Worm (Caenorhabditis elegans) whole organism, young adult: Measurements from ENCODE around the gene sahd-1.
A peak's percentile ranks its signal among the peaks of the same experiment; 100 is the strongest.

Experiments
- B0019.2 ChIP-seq: fragments of 200-800 bp; sonication (Bioruptor generic); conservative IDR thresholded peaks from 2 replicates; pipeline ENCODE4 v1.3.6; 2022; ENCODE audit warnings: missing genetic modification reagents, missing genetic modification characterization, missing compliant biosample characterization
- B0336.3 ChIP-seq: fragments of 200-800 bp; sonication (Bioruptor generic); IDR thresholded peaks from 2 replicates; pipeline ENCODE4 v1.3.6; 2022; ENCODE audit warnings: missing genetic modification characterization, missing compliant biosample characterization
- D2030.7 ChIP-seq: fragments of 200-800 bp; sonication (Bioruptor generic); IDR thresholded peaks from 2 replicates; pipeline ENCODE4 v1.3.6; 2022; ENCODE audit warnings: missing genetic modification reagents, missing genetic modification characterization, missing compliant biosample characterization
- F10E7.11 ChIP-seq: sonication (generic microtip); optimal IDR thresholded peaks from 2 replicates; lab custom pipeline; 2017; ENCODE audit warnings: mild to moderate bottlenecking, missing genetic modification characterization, moderate library complexity, missing compliant biosample characterization
- F23B12.7 ChIP-seq: sonication (generic microtip); optimal IDR thresholded peaks from 2 replicates; lab custom pipeline; 2017; ENCODE audit warnings: missing genetic modification characterization, mild to moderate bottlenecking, missing compliant biosample characterization, antibody characterized with exemption, moderate library complexity; ENCODE audit not compliant: insufficient read depth
- F49E8.2 ChIP-seq: sonication (generic microtip); optimal IDR thresholded peaks from 3 replicates; lab custom pipeline; 2017; ENCODE audit warnings: missing genetic modification characterization, mild to moderate bottlenecking, missing compliant biosample characterization, antibody characterized with exemption, moderate library complexity; ENCODE audit not compliant: insufficient read depth
- K11D2.4 ChIP-seq: fragments of 200-800 bp; sonication (Bioruptor generic); IDR thresholded peaks from 2 replicates; pipeline ENCODE4 v1.3.6; 2022; ENCODE audit warnings: missing genetic modification reagents, missing genetic modification characterization, missing compliant biosample characterization
- K12H6.12 ChIP-seq: fragments of 200-800 bp; sonication (Bioruptor generic); optimal IDR thresholded peaks from 2 replicates; lab custom pipeline; 2018; ENCODE audit warnings: mild to moderate bottlenecking, missing genetic modification characterization, missing compliant biosample characterization
- Y53F4B.3 ChIP-seq: fragments of 200-800 bp; sonication (Bioruptor generic); IDR thresholded peaks from 2 replicates; pipeline ENCODE4 v1.3.6; 2022; ENCODE audit warnings: missing genetic modification reagents, missing genetic modification characterization, missing compliant biosample characterization
- attf-6 ChIP-seq: fragments of 200-800 bp; sonication (Bioruptor generic); IDR thresholded peaks from 2 replicates; pipeline ENCODE4 v1.3.6; 2022; ENCODE audit warnings: missing genetic modification reagents, missing genetic modification characterization, missing compliant biosample characterization
- bed-1 ChIP-seq: fragments of 200-800 bp; sonication (Bioruptor generic); IDR thresholded peaks from 2 replicates; pipeline ENCODE4 v1.3.6; 2022; ENCODE audit warnings: missing genetic modification reagents, missing genetic modification characterization, missing compliant biosample characterization
- bed-2 ChIP-seq: fragments of 200-800 bp; sonication (Bioruptor generic); IDR thresholded peaks from 2 replicates; pipeline ENCODE4 v1.3.6; 2022; ENCODE audit warnings: missing genetic modification reagents, missing genetic modification characterization, missing compliant biosample characterization
- ceh-27 ChIP-seq: fragments of 200-800 bp; sonication (Bioruptor generic); optimal IDR thresholded peaks from 2 replicates; lab custom pipeline; 2018; ENCODE audit warnings: mild to moderate bottlenecking, missing genetic modification characterization, moderate library complexity, missing compliant biosample characterization
- ceh-40 ChIP-seq: fragments of 200-800 bp; sonication (Bioruptor generic); IDR thresholded peaks from 2 replicates; pipeline ENCODE4 v1.3.6; 2022; ENCODE audit warnings: missing genetic modification characterization, missing compliant biosample characterization
- ceh-58 ChIP-seq: fragments of 200-800 bp; sonication (Bioruptor generic); IDR thresholded peaks from 2 replicates; pipeline ENCODE4 v1.3.6; 2022; ENCODE audit warnings: missing genetic modification characterization, missing compliant biosample characterization
- chd-7 ChIP-seq: sonication (generic microtip); optimal IDR thresholded peaks from 2 replicates; lab custom pipeline; 2016; ENCODE audit warnings: mild to moderate bottlenecking, missing genetic modification characterization, moderate library complexity, missing compliant biosample characterization
- dox-1 ChIP-seq: fragments of 200-800 bp; sonication (Bioruptor generic); IDR thresholded peaks from 2 replicates; pipeline ENCODE4 v1.3.6; 2022; ENCODE audit warnings: missing genetic modification reagents, missing genetic modification characterization, missing compliant biosample characterization
- dpff-1 ChIP-seq: sonication (generic microtip); optimal IDR thresholded peaks from 2 replicates; lab custom pipeline; 2017; ENCODE audit warnings: mild to moderate bottlenecking, missing genetic modification characterization, missing compliant biosample characterization
- dpl-1 ChIP-seq: fragments of 150-350 bp; optimal IDR thresholded peaks from 2 replicates; lab custom pipeline; 2014; ENCODE audit warnings: missing biosample characterization, missing genetic modification reagents, missing genetic modification characterization
- efl-1 ChIP-seq: fragments of 150-350 bp; optimal IDR thresholded peaks from 2 replicates; lab custom pipeline; 2014; ENCODE audit warnings: missing biosample characterization, missing genetic modification reagents, missing genetic modification characterization
- egl-18 ChIP-seq: fragments of 200-800 bp; sonication (Bioruptor generic); IDR thresholded peaks from 2 replicates; pipeline ENCODE4 v1.3.6; 2022; ENCODE audit warnings: missing genetic modification reagents, missing genetic modification characterization, missing compliant biosample characterization
- egl-44 ChIP-seq: fragments of 200-800 bp; sonication (Bioruptor generic); IDR thresholded peaks from 2 replicates; pipeline ENCODE4 v1.3.6; 2022; ENCODE audit warnings: missing genetic modification reagents, missing genetic modification characterization, missing compliant biosample characterization
- egrh-3 ChIP-seq: fragments of 200-800 bp; sonication (Bioruptor generic); IDR thresholded peaks from 2 replicates; pipeline ENCODE4 v1.3.6; 2022; ENCODE audit warnings: missing genetic modification reagents, missing genetic modification characterization, missing compliant biosample characterization
- ekl-4 ChIP-seq: fragments of 200-800 bp; sonication (Bioruptor generic); IDR thresholded peaks from 2 replicates; pipeline ENCODE4 v1.3.6; 2022; ENCODE audit warnings: missing genetic modification reagents, missing genetic modification characterization, missing compliant biosample characterization
- let-526 ChIP-seq: fragments of 200-800 bp; sonication (Bioruptor generic); IDR thresholded peaks from 2 replicates; pipeline ENCODE4 v1.3.6; 2022; ENCODE audit warnings: missing genetic modification reagents, missing genetic modification characterization, missing compliant biosample characterization
- let-607 ChIP-seq, 2 experiments: fragments of 200-800 bp in 1 of 2; sonication (Bioruptor generic) in 1 of 2; sonication (generic microtip) in 1 of 2; optimal IDR thresholded peaks; 2 replicates each; lab custom pipeline; 2016 to 2018; ENCODE audit warnings: mild to moderate bottlenecking in 2 of 2, missing compliant biosample characterization in 2 of 2, missing genetic modification characterization in 2 of 2, moderate library complexity in 2 of 2, missing genotype in 1 of 2
- lin-54 ChIP-seq: fragments of 200-800 bp; sonication (Bioruptor generic); optimal IDR thresholded peaks from 2 replicates; lab custom pipeline; 2018; ENCODE audit warnings: mild to moderate bottlenecking, missing genetic modification characterization, missing compliant biosample characterization
- lir-1 ChIP-seq: fragments of 200-800 bp; sonication (Bioruptor generic); conservative IDR thresholded peaks from 2 replicates; pipeline ENCODE4 v1.3.6; 2022; ENCODE audit warnings: missing genetic modification reagents, missing genetic modification characterization, missing compliant biosample characterization
- madf-6 ChIP-seq: fragments of 200-800 bp; sonication (Bioruptor generic); IDR thresholded peaks from 2 replicates; pipeline ENCODE4 v1.3.6; 2022; ENCODE audit warnings: missing genetic modification reagents, missing genetic modification characterization, missing compliant biosample characterization
- mel-28 ChIP-seq: sonication (generic microtip); optimal IDR thresholded peaks from 2 replicates; lab custom pipeline; 2016; ENCODE audit warnings: borderline replicate concordance, mild to moderate bottlenecking, missing genetic modification characterization, missing compliant biosample characterization
- nfya-2 ChIP-seq: fragments of 200-800 bp; sonication (Bioruptor generic); IDR thresholded peaks from 2 replicates; pipeline ENCODE4 v1.3.6; 2022; ENCODE audit warnings: missing genetic modification reagents, missing genetic modification characterization, missing compliant biosample characterization
- nhr-120 ChIP-seq: fragments of 200-800 bp; sonication (Bioruptor generic); IDR thresholded peaks from 2 replicates; pipeline ENCODE4 v1.3.6; 2022; ENCODE audit warnings: missing genetic modification characterization, missing compliant biosample characterization
- pha-4 ChIP-seq: fragments of 150-350 bp; sonication (generic microtip); optimal IDR thresholded peaks from 2 replicates; lab custom pipeline; 2014; ENCODE audit warnings: missing biosample characterization, missing genetic modification reagents, missing genetic modification characterization
- rcor-1 ChIP-seq: fragments of 200-800 bp; sonication (Bioruptor generic); IDR thresholded peaks from 2 replicates; pipeline ENCODE4 v1.3.6; 2022; ENCODE audit warnings: missing genetic modification reagents, missing genetic modification characterization, missing compliant biosample characterization
- rec-8 ChIP-seq, 2 experiments: sonication (generic microtip); optimal IDR thresholded peaks; 2 replicates each; lab custom pipeline; 2016; ENCODE audit warnings: mild to moderate bottlenecking in 2 of 2, missing genetic modification characterization in 2 of 2, missing genetic modification reagents in 2 of 2, missing genotype in 2 of 2, missing biosample characterization in 1 of 2, missing compliant biosample characterization in 1 of 2, moderate library complexity in 1 of 2
- repo-1 ChIP-seq: sonication (generic microtip); optimal IDR thresholded peaks from 2 replicates; lab custom pipeline; 2017; ENCODE audit warnings: mild to moderate bottlenecking, missing genetic modification characterization, missing compliant biosample characterization
- sea-2 ChIP-seq: fragments of 200-800 bp; sonication (Bioruptor generic); IDR thresholded peaks from 2 replicates; pipeline ENCODE4 v1.3.6; 2022; ENCODE audit warnings: missing genetic modification characterization, missing compliant biosample characterization
- snpc-1.1 ChIP-seq: sonication (generic microtip); optimal IDR thresholded peaks from 2 replicates; lab custom pipeline; 2017; ENCODE audit warnings: missing genetic modification characterization, mild to moderate bottlenecking, missing compliant biosample characterization, antibody characterized with exemption, moderate library complexity, missing genotype, missing genetic modification reagents; ENCODE audit not compliant: insufficient read depth
- snpc-4 ChIP-seq, 5 experiments: fragments of 150-350 bp in 1 of 5; sonication (generic microtip) in 4 of 5; optimal IDR thresholded peaks; 2 replicates each; lab custom pipeline; 2014 to 2018; ENCODE audit warnings: missing genetic modification characterization in 5 of 5, missing biosample characterization in 3 of 5, antibody characterized with exemption in 2 of 5, mild to moderate bottlenecking in 2 of 5, missing compliant biosample characterization in 2 of 5, missing genotype in 2 of 5, moderate library complexity in 2 of 5, missing genetic modification reagents in 1 of 5
- tlf-1 ChIP-seq: fragments of 200-800 bp; sonication (Bioruptor generic); optimal IDR thresholded peaks from 2 replicates; lab custom pipeline; 2018; ENCODE audit warnings: mild to moderate bottlenecking, missing genetic modification characterization, missing compliant biosample characterization
- unc-62 ChIP-seq: fragments of 150-350 bp; optimal IDR thresholded peaks from 2 replicates; lab custom pipeline; 2014; ENCODE audit warnings: missing biosample characterization, missing genetic modification reagents, missing genetic modification characterization
- xnd-1 ChIP-seq: sonication (generic microtip); optimal IDR thresholded peaks from 2 replicates; lab custom pipeline; 2016; ENCODE audit warnings: missing genotype, missing genetic modification reagents, missing genetic modification characterization, missing compliant biosample characterization
- ztf-18 ChIP-seq: sonication (generic microtip); optimal IDR thresholded peaks from 2 replicates; lab custom pipeline; 2016; ENCODE audit warnings: missing genotype, mild to moderate bottlenecking, missing genetic modification characterization, missing compliant biosample characterization
- ztf-26 ChIP-seq: sonication (generic microtip); optimal IDR thresholded peaks from 2 replicates; lab custom pipeline; 2017; ENCODE audit warnings: missing genetic modification characterization, missing compliant biosample characterization

Gene sahd-1

DNA sequence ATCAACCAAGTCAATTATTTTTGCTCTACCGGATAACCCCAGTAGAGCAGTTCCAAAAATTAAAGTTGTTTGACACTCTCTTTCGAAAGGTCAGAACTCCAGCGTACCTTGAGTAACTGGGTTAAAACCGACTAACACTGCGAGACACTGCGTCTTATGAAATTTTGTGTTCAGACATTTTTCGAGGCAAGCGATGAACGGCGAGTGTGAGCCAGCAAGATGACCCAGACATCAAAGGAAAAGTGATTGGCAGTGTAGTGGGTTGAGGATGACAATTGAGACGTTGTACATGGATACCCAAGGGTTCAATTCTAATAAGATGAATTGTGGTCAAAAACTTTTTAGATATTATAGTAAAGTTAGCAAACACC is 29.4 kb upstream of the sahd-1 start (continued):
- TF ChIP-seq mel-28 (tag; lab: Kevin White, UChicago) (no peak), K11D2.4 (GFP tag; lab: Robert Waterston, UW) (peak; percentile 62; the same call in 1 of the 2 replicates), rec-8 (tag; optimal IDR thresholded peaks at IDR 0.05; lab: Kevin White, UChicago) (no peak), xnd-1 (tag; lab: Kevin White, UChicago) (no peak), lin-54 (peak; percentile 25), ceh-27 (GFP tag; lab: Kevin White, UChicago) (peak; percentile 50), rcor-1 (peak; percentile 31; the same call in 1 of the 2 replicates), let-526 (no peak), dox-1 (GFP tag; lab: Robert Waterston, UW) (peak; percentile 14; the same call in 1 of the 2 replicates), efl-1 (no peak), snpc-4 (GFP tag; optimal IDR thresholded peaks at IDR 0.05; lab: Kevin White, UChicago) (peak; percentile 93), snpc-4 (tag; optimal IDR thresholded peaks at IDR 0.05; lab: Kevin White, UChicago) (peak; percentile 98 to 99 (median 98)), egl-18 (GFP tag; lab: Robert Waterston, UW) (0 out of 2 replicates have a peak, but pooled peaks have one; percentile 9)

DNA sequence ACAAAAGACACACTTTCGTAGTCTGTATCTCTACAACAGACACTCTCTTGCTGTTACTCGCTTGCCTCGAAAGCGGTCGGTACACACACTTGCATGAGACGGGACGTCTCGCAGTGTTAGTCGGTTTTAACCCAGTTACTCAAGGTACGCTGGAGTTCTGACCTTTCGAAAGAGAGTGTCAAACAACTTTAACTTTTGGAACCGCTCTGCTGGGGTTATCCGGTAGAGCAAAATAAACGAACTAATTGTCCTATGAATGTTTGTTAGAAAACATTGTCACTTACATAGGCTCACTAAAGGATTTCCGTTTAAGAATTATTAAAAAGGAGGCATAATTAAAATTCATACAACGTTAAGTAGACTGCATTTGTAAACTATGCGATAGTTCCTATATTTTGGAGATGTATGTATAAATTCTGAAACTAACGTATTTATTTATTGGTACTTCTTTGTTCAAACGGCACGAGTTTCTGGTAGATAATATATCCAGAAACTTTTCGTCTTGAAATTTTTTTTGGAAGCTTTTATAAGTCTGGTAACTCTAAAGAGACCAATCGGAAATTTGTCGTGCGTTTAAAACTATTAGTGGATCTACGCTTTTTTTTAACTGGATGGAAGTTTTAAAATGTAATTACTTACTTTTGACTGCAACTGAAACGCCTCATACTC is 28.9 kb upstream of the sahd-1 start:
- peak; percentile 95 for TF ChIP-seq F10E7.11
- peak; percentile 53 for TF ChIP-seq dpl-1 (GFP tag; lab: Kevin White, UChicago)
- TF ChIP-seq chd-7 (tag; lab: Kevin White, UChicago) = peak; percentile 97
- TF ChIP-seq dpff-1 = peak; percentile 97
- TF ChIP-seq tlf-1 (GFP tag; lab: Kevin White, UChicago) = peak; percentile 94
- 0 out of 2 replicates have a peak, but pooled peaks have one; percentile 35 for TF ChIP-seq nhr-120 (GFP tag; lab: Robert Waterston, UW)
- TF ChIP-seq ekl-4 = peak; percentile 96
- peak; percentile 98 for TF ChIP-seq B0336.3 (GFP tag; lab: Robert Waterston, UW)
- peak; percentile 98 for TF ChIP-seq repo-1 (tag; lab: Kevin White, UChicago)
- peak; percentile 89 for TF ChIP-seq lir-1 (GFP tag; lab: Robert Waterston, UW)
- TF ChIP-seq ceh-58 (GFP tag; lab: Robert Waterston, UW) = 0 out of 2 replicates have a peak, but pooled peaks have one; percentile 12
- peak; percentile 59 for TF ChIP-seq F49E8.2 (tag; lab: Kevin White, UChicago)
- 0 out of 2 replicates have a peak, but pooled peaks have one; percentile 79 for TF ChIP-seq ceh-40
- TF ChIP-seq attf-6 = peak; percentile 100
- peak; percentile 88 for TF ChIP-seq egl-18 (GFP tag; lab: Robert Waterston, UW)
- 0 out of 2 replicates have a peak, but pooled peaks have one; percentile 55 for TF ChIP-seq nfya-2 (GFP tag; lab: Robert Waterston, UW)
- peak; percentile 95 for TF ChIP-seq pha-4
- peak; percentile 93 for TF ChIP-seq lin-54
- TF ChIP-seq B0019.2 = no peak
- peak; percentile 79 to 91 for TF ChIP-seq let-607 (tag; optimal IDR thresholded peaks at IDR 0.05; lab: Kevin White, UChicago)
- TF ChIP-seq egrh-3 (GFP tag; lab: Robert Waterston, UW) = peak; percentile 59; the same call in 1 of the 2 replicates
- peak; percentile 95 for TF ChIP-seq snpc-1.1 (tag; lab: Kevin White, UChicago)
- TF ChIP-seq F23B12.7 (tag; lab: Kevin White, UChicago) = peak; percentile 93
- peak; percentile 77 for TF ChIP-seq ztf-18 (tag; lab: Kevin White, UChicago)
- 0 out of 2 replicates have a peak, but pooled peaks have one; percentile 47 for TF ChIP-seq bed-1 (GFP tag; lab: Robert Waterston, UW)
- TF ChIP-seq D2030.7 (GFP tag; lab: Robert Waterston, UW) = peak; percentile 78
- TF ChIP-seq madf-6 (GFP tag; lab: Robert Waterston, UW) = peak; percentile 85
- peak; percentile 77; the same call in 1 of the 2 replicates for TF ChIP-seq sea-2
- TF ChIP-seq bed-2 (GFP tag; lab: Robert Waterston, UW) = peak; percentile 87
- TF ChIP-seq egl-44 = peak; percentile 93
- peak; percentile 23 for TF ChIP-seq unc-62 (GFP tag; lab: Kevin White, UChicago)
- no peak for TF ChIP-seq Y53F4B.3
- peak; percentile 98 for TF ChIP-seq ztf-26 (tag; lab: Kevin White, UChicago)
- peak; percentile 69 to 72 for TF ChIP-seq rec-8 (tag; optimal IDR thresholded peaks at IDR 0.05; lab: Kevin White, UChicago)
- peak; percentile 98 for TF ChIP-seq K12H6.12 (tag; lab: Kevin White, UChicago)
